Fruit fly (Drosophila melanogaster) whole organism, embryonic: ENCODE results near the gene GXIVsPLA2.
A peak's percentile ranks its signal among the peaks of the same experiment; 100 is the strongest.

Experiments
- Atf3 ChIP-seq: fragments of 200-800 bp; sonication (Bioruptor generic); optimal IDR thresholded peaks from 3 replicates; lab custom pipeline; 2016; ENCODE audit warnings: missing biosample characterization, missing genetic modification characterization
- BtbVII ChIP-seq: fragments of 200-800 bp; sonication (Bioruptor generic); optimal IDR thresholded peaks from 3 replicates; lab custom pipeline; 2017; ENCODE audit warnings: missing biosample characterization, mild to moderate bottlenecking, missing genetic modification characterization
- CG12155 ChIP-seq: fragments of 200-800 bp; sonication (Bioruptor generic); optimal IDR thresholded peaks from 3 replicates; lab custom pipeline; 2016; ENCODE audit warnings: missing biosample characterization, missing genetic modification characterization
- CG12942 ChIP-seq: fragments of 200-800 bp; sonication (Bioruptor generic); optimal IDR thresholded peaks from 3 replicates; lab custom pipeline; 2016; ENCODE audit warnings: missing biosample characterization, missing genetic modification characterization
- CG15479 ChIP-seq: fragments of 200-800 bp; sonication (Bioruptor generic); optimal IDR thresholded peaks from 3 replicates; lab custom pipeline; 2019; ENCODE audit warnings: missing biosample characterization, mild to moderate bottlenecking, missing genetic modification characterization, moderate library complexity
- CG15601 ChIP-seq: fragments of 200-800 bp; sonication (Bioruptor generic); optimal IDR thresholded peaks from 3 replicates; lab custom pipeline; 2019; ENCODE audit warnings: missing biosample characterization, mild to moderate bottlenecking, missing genetic modification characterization, moderate library complexity
- CG15696 ChIP-seq: fragments of 200-800 bp; sonication (Bioruptor generic); optimal IDR thresholded peaks from 2 replicates; lab custom pipeline; 2019; ENCODE audit warnings: missing biosample characterization, mild to moderate bottlenecking, missing genetic modification characterization, moderate library complexity
- CG16779 ChIP-seq: fragments of 200-800 bp; sonication (Bioruptor generic); IDR thresholded peaks from 2 replicates; pipeline ENCODE4 v1.3.6; 2022; ENCODE audit warnings: missing biosample characterization, missing genetic modification characterization
- CG16815 ChIP-seq: fragments of 200-800 bp; sonication (Bioruptor generic); optimal IDR thresholded peaks from 3 replicates; lab custom pipeline; 2017; ENCODE audit warnings: missing biosample characterization, mild to moderate bottlenecking, missing genetic modification characterization
- CG2120 ChIP-seq: fragments of 200-800 bp; sonication (Bioruptor generic); optimal IDR thresholded peaks from 3 replicates; lab custom pipeline; 2016; ENCODE audit warnings: missing biosample characterization, missing genetic modification characterization
- CG2129 ChIP-seq: fragments of 200-800 bp; sonication (Bioruptor generic); IDR thresholded peaks from 2 replicates; pipeline ENCODE4 v1.3.6; 2022; ENCODE audit warnings: missing biosample characterization, missing genetic modification characterization; ENCODE audit not compliant: partially characterized antibody
- CG30020 ChIP-seq: fragments of 200-800 bp; optimal IDR thresholded peaks from 2 replicates; lab custom pipeline; 2019; ENCODE audit warnings: missing biosample characterization, mild to moderate bottlenecking, missing genetic modification characterization, moderate library complexity
- CG30431 ChIP-seq: fragments of 200-800 bp; sonication (Bioruptor generic); optimal IDR thresholded peaks from 2 replicates; lab custom pipeline; 2017; ENCODE audit warnings: missing biosample characterization, missing genetic modification characterization
- CG32532 ChIP-seq: fragments of 200-800 bp; sonication (Bioruptor generic); IDR thresholded peaks from 2 replicates; pipeline ENCODE4 v1.3.6; 2022; ENCODE audit warnings: missing biosample characterization, missing genetic modification characterization
- CG32767 ChIP-seq: fragments of 200-800 bp; sonication (Bioruptor generic); IDR thresholded peaks from 2 replicates; pipeline ENCODE4 v1.3.6; 2022; ENCODE audit warnings: missing biosample characterization, missing genetic modification characterization
- CG42726 ChIP-seq: fragments of 200-800 bp; sonication (Bioruptor generic); IDR thresholded peaks from 2 replicates; pipeline ENCODE4 v1.3.6; 2022; ENCODE audit warnings: missing biosample characterization, missing genetic modification characterization; ENCODE audit not compliant: partially characterized antibody
- CG5180 ChIP-seq: fragments of 200-800 bp; sonication (Bioruptor generic); optimal IDR thresholded peaks from 3 replicates; lab custom pipeline; 2017; ENCODE audit warnings: missing biosample characterization, missing genetic modification characterization, mild to moderate bottlenecking, moderate library complexity, missing genetic modification reagents
- CG6791 ChIP-seq: fragments of 200-800 bp; sonication (Bioruptor generic); IDR thresholded peaks from 3 replicates; pipeline ENCODE4 v1.3.6; 2022; ENCODE audit warnings: missing biosample characterization, missing genetic modification characterization; ENCODE audit not compliant: partially characterized antibody
- CG8359 ChIP-seq: fragments of 200-800 bp; sonication (Bioruptor generic); optimal IDR thresholded peaks from 2 replicates; lab custom pipeline; 2017; ENCODE audit warnings: missing biosample characterization, mild to moderate bottlenecking, missing genetic modification characterization, borderline replicate concordance
- CG8944 ChIP-seq: fragments of 200-800 bp; sonication (Bioruptor generic); optimal IDR thresholded peaks from 3 replicates; lab custom pipeline; 2016; ENCODE audit warnings: missing biosample characterization, missing genetic modification characterization
- CrebB ChIP-seq: fragments of 200-800 bp; sonication (Bioruptor generic); optimal IDR thresholded peaks from 3 replicates; lab custom pipeline; 2018; ENCODE audit warnings: missing biosample characterization, mild to moderate bottlenecking, missing genetic modification characterization
- D ChIP-seq, 2 experiments: fragments of 200-800 bp in 1 of 2; fragments of >200 bp in 1 of 2; sonication (Bioruptor generic) in 1 of 2; optimal IDR thresholded peaks; 2 replicates in 1 of 2; 3 replicates in 1 of 2; lab custom pipeline; 2017; ENCODE audit warnings: mild to moderate bottlenecking in 1 of 2, missing biosample characterization in 1 of 2, missing genetic modification characterization in 1 of 2, missing genetic modification reagents in 1 of 2
- Gsc ChIP-seq: fragments of 200-800 bp; sonication (Bioruptor generic); IDR thresholded peaks from 2 replicates; pipeline ENCODE4 v1.3.6; 2022; ENCODE audit warnings: missing biosample characterization, missing genetic modification characterization
- H15 ChIP-seq: fragments of 200-800 bp; sonication (Bioruptor generic); IDR thresholded peaks from 3 replicates; pipeline ENCODE4 v1.3.6; 2022; ENCODE audit warnings: missing biosample characterization, missing genetic modification characterization
- Jarid2 ChIP-seq: fragments of 200-800 bp; sonication (Bioruptor generic); optimal IDR thresholded peaks from 3 replicates; lab custom pipeline; 2017; ENCODE audit warnings: mild to moderate bottlenecking, missing biosample characterization, missing genetic modification reagents, missing genetic modification characterization
- Med ChIP-seq: fragments of 200-800 bp; sonication (Bioruptor generic); peaks from one replicate; lab custom pipeline; 2016; ENCODE audit warnings: missing biosample characterization, missing genetic modification characterization, mild to moderate bottlenecking, inconsistent platforms, moderate library complexity
- Ravus ChIP-seq: fragments of 200-800 bp; sonication (Bioruptor generic); IDR thresholded peaks from 2 replicates; pipeline ENCODE4 v1.3.6; 2022; ENCODE audit warnings: missing biosample characterization, missing genetic modification characterization
- Rx ChIP-seq: fragments of 200-800 bp; sonication (Bioruptor generic); IDR thresholded peaks from 2 replicates; pipeline ENCODE4 v1.3.6; 2022; ENCODE audit warnings: missing biosample characterization, missing genetic modification characterization
- Sox102F ChIP-seq: fragments of 200-800 bp; sonication (Bioruptor generic); optimal IDR thresholded peaks from 2 replicates; lab custom pipeline; 2018; ENCODE audit warnings: missing biosample characterization, mild to moderate bottlenecking, missing genetic modification characterization, moderate library complexity
- Taf1 ChIP-seq: fragments of 200-800 bp; sonication (Bioruptor generic); IDR thresholded peaks from 2 replicates; pipeline ENCODE4 v1.3.6; 2022; ENCODE audit warnings: missing biosample characterization, missing genetic modification characterization
- bbx ChIP-seq: fragments of 200-800 bp; sonication (Bioruptor generic); IDR thresholded peaks from 2 replicates; pipeline ENCODE4 v1.3.6; 2022; ENCODE audit warnings: missing biosample characterization, missing genetic modification characterization; ENCODE audit not compliant: partially characterized antibody
- cad ChIP-seq: fragments of >200 bp; optimal IDR thresholded peaks from 2 replicates; lab custom pipeline; 2017; ENCODE audit warnings: missing biosample characterization, missing genetic modification characterization
- dmrt99B ChIP-seq: fragments of 200-800 bp; sonication (Bioruptor generic); optimal IDR thresholded peaks from 2 replicates; lab custom pipeline; 2018; ENCODE audit warnings: missing biosample characterization, mild to moderate bottlenecking, missing genetic modification characterization, moderate library complexity
- dpn ChIP-seq, 2 experiments: fragments of 200-800 bp; sonication (Bioruptor generic); optimal IDR thresholded peaks; 3 replicates each; lab custom pipeline; 2016; ENCODE audit warnings: missing biosample characterization in 2 of 2, missing genetic modification characterization in 2 of 2
- eyg ChIP-seq: fragments of 200-800 bp; sonication (Bioruptor generic); optimal IDR thresholded peaks from 3 replicates; lab custom pipeline; 2016; ENCODE audit warnings: missing biosample characterization, missing genetic modification characterization
- gro ChIP-seq: fragments of 200-800 bp; sonication (Bioruptor generic); optimal IDR thresholded peaks from 2 replicates; lab custom pipeline; 2016; ENCODE audit warnings: missing biosample characterization, missing genetic modification characterization
- gsb-n ChIP-seq: fragments of 200-800 bp; sonication (Bioruptor generic); optimal IDR thresholded peaks from 3 replicates; lab custom pipeline; 2018; ENCODE audit warnings: missing biosample characterization, mild to moderate bottlenecking, missing genetic modification characterization
- ind ChIP-seq: fragments of 200-800 bp; sonication (Bioruptor generic); optimal IDR thresholded peaks from 3 replicates; lab custom pipeline; 2016; ENCODE audit warnings: missing biosample characterization, missing genetic modification characterization
- maf-S ChIP-seq: fragments of 200-800 bp; sonication (Bioruptor generic); optimal IDR thresholded peaks from 2 replicates; lab custom pipeline; 2016; ENCODE audit warnings: missing biosample characterization, missing genetic modification characterization
- odd ChIP-seq: fragments of 200-800 bp; sonication (Bioruptor generic); optimal IDR thresholded peaks from 2 replicates; lab custom pipeline; 2017; ENCODE audit warnings: missing biosample characterization, mild to moderate bottlenecking, missing genetic modification characterization
- rib ChIP-seq: fragments of 200-800 bp; sonication (Bioruptor generic); IDR thresholded peaks from 2 replicates; pipeline ENCODE4 v1.3.6; 2022; ENCODE audit warnings: missing biosample characterization, missing genetic modification characterization
- sug ChIP-seq: fragments of 200-800 bp; optimal IDR thresholded peaks from 2 replicates; lab custom pipeline; 2019; ENCODE audit warnings: missing biosample characterization, mild to moderate bottlenecking, missing genetic modification characterization, moderate library complexity
- tio ChIP-seq: fragments of 200-800 bp; sonication (Bioruptor generic); optimal IDR thresholded peaks from 2 replicates; lab custom pipeline; 2017; ENCODE audit warnings: missing biosample characterization, missing genetic modification characterization, inconsistent platforms
- tll ChIP-seq, 2 experiments: fragments of 200-800 bp in 1 of 2; fragments of >200 bp in 1 of 2; sonication (Bioruptor generic) in 1 of 2; optimal IDR thresholded peaks; 2 replicates each; lab custom pipeline; 2017 to 2019; ENCODE audit warnings: missing biosample characterization in 2 of 2, missing genetic modification characterization in 2 of 2, mild to moderate bottlenecking in 1 of 2, moderate library complexity in 1 of 2
- ttk ChIP-seq: fragments of 200-800 bp; sonication (Bioruptor generic); IDR thresholded peaks from 2 replicates; pipeline ENCODE4 v2.1.2; 2022; ENCODE audit warnings: missing biosample characterization, missing genetic modification characterization
- unpg ChIP-seq: fragments of 200-800 bp; sonication (Bioruptor generic); optimal IDR thresholded peaks from 3 replicates; lab custom pipeline; 2018; ENCODE audit warnings: missing biosample characterization, mild to moderate bottlenecking, missing genetic modification characterization, moderate library complexity
- vfl ChIP-seq: fragments of 200-800 bp; sonication (Bioruptor generic); optimal IDR thresholded peaks from 2 replicates; lab custom pipeline; 2016; ENCODE audit warnings: missing biosample characterization, missing genetic modification characterization

The GXIVsPLA2 gene

DNA sequence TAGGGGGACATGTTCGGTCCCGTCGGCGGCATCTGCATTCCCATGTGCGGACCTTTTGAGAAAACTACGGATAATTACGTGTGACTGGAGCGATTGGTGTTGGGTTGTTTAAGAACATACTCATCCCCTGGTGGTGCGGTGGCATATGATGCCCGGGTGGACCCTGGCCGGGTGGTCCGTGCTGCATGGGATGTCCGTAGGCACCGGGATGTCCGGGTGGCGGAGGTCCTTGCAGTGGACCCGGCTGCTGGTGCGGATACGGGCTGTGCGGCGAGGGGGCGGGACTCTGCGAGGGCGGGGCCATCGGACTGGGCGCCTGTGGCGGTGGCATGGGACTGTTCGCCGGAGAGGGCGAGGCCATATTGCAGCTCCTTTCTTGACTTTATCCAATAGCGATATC lies 27.3 kb downstream of the GXIVsPLA2 start:
- TF ChIP-seq tll (GFP tag; optimal IDR thresholded peaks at IDR 0.05; lab: Kevin White, UChicago) (no peak), CG42726 (GFP tag; lab: Robert Waterston, UW) (0 out of 2 replicates have a peak, but pooled peaks have one; percentile 51), sug (tag; lab: Kevin White, UChicago) (no peak), CG8944 (GFP tag; lab: Kevin White, UChicago) (no peak), cad (GFP tag; lab: Kevin White, UChicago) (no peak), CG16779 (GFP tag; lab: Robert Waterston, UW) (peak; percentile 44; the same call in 1 of the 2 replicates), dpn (GFP tag; optimal IDR thresholded peaks at IDR 0.05; lab: Kevin White, UChicago) (no peak), Med (GFP tag; lab: Kevin White, UChicago) (peak; percentile 20), CG2129 (GFP tag; lab: Robert Waterston, UW) (no peak), CG15601 (tag; lab: Kevin White, UChicago) (no peak), gsb-n (tag; lab: Kevin White, UChicago) (no peak), CG12155 (no peak), Rx (GFP tag; lab: Robert Waterston, UW) (peak; percentile 38), gro (no peak), CG6791 (GFP tag; lab: Robert Waterston, UW) (0 out of 3 replicates have a peak, but pooled peaks have one; percentile 13), CG12942 (GFP tag; lab: Kevin White, UChicago) (no peak), dmrt99B (tag; lab: Kevin White, UChicago) (no peak), CG2120 (GFP tag; lab: Kevin White, UChicago) (no peak), CG15696 (no peak), ind (GFP tag; lab: Kevin White, UChicago) (no peak)
- TF ChIP-seq, all 482 proteins: peak for 5

DNA sequence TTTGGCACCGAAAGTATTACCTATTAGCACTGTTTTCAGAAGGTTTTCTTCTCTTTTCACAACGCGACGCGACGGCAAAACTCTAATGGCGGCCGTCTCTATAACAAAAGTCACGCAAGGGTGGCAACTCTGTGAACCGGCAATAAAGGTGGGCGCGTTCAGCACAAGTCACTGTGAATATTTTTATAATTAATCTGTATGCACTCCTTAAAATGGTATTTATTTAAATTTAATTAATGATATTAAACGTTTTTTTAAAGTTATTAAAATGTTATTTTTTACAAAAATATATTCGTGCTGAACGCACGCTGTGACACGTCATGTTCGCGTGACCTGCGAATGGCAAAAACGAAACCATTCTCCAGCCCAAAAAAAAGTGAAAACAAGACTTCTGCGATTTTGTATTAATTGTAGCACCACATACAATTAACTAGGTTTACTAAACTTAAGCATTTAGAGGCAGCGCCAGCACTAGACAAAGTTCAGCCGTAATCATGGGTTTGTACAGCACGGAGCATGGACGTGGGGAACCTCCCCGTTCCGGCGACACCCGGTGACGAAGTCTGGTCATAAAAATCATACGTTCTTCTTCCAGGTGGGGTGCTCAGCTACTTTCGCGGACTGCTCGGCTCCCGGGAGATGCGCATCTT lies 28.0 kb downstream of the GXIVsPLA2 start, which contains the start of the genes brm and Arl1:
TSS of gene brm (minus strand) at position 87 of the 650 bp plus-strand sequence.
TSS of gene Arl1 (plus strand) at position 353 of the 650 bp plus-strand sequence.
- peak; percentile 82 for TF ChIP-seq Atf3
- peak; percentile 98 for TF ChIP-seq Sox102F (GFP tag; lab: Kevin White, UChicago)
- peak; percentile 92 for TF ChIP-seq CG8359 (GFP tag; lab: Kevin White, UChicago)
- peak; percentile 87 for TF ChIP-seq CG5180
- TF ChIP-seq CG6791 (GFP tag; lab: Robert Waterston, UW) = 0 out of 3 replicates have a peak, but pooled peaks have one; percentile 19
- TF ChIP-seq odd (GFP tag; lab: Kevin White, UChicago) = peak; percentile 94
- peak; percentile 99 for TF ChIP-seq CG32767
- TF ChIP-seq D (optimal IDR thresholded peaks at IDR 0.05; lab: Kevin White, UChicago) = no peak
- TF ChIP-seq D (GFP tag; optimal IDR thresholded peaks at IDR 0.05; lab: Kevin White, UChicago) = peak; percentile 97
- peak; percentile 97 for TF ChIP-seq Ravus
- TF ChIP-seq maf-S = peak; percentile 75
- TF ChIP-seq Taf1 (GFP tag; lab: Robert Waterston, UW) = peak; percentile 97
- TF ChIP-seq CrebB = peak; percentile 94
- peak; percentile 97 for TF ChIP-seq CG16815
- TF ChIP-seq CG30431 = peak; percentile 98
- peak; percentile 89 for TF ChIP-seq CG30020
- TF ChIP-seq BtbVII (GFP tag; lab: Kevin White, UChicago) = peak; percentile 95
- TF ChIP-seq vfl (GFP tag; lab: Kevin White, UChicago) = peak; percentile 93
- TF ChIP-seq unpg = peak; percentile 98
- no peak for TF ChIP-seq bbx
- peak; percentile 99 for TF ChIP-seq H15
- TF ChIP-seq gsb-n (tag; lab: Kevin White, UChicago) = no peak
- peak; percentile 84 for TF ChIP-seq Jarid2 (GFP tag; lab: Kevin White, UChicago)
- TF ChIP-seq ttk (GFP tag; lab: Robert Waterston, UW) = peak; percentile 99
- TF ChIP-seq eyg = peak; percentile 57
- TF ChIP-seq CG32532 (GFP tag; lab: Robert Waterston, UW) = peak; percentile 99
- TF ChIP-seq rib = peak; percentile 99
- TF ChIP-seq tio (GFP tag; lab: Kevin White, UChicago) = peak; percentile 97
- TF ChIP-seq CG15479 (GFP tag; lab: Kevin White, UChicago) = peak; percentile 33
- TF ChIP-seq Gsc = peak; percentile 98
